Worm (Caenorhabditis elegans) whole organism, early embryonic: ENCODE measurements around the gene fbxa-141.

Source experiments
- B0310.2 ChIP-seq: sonication (generic microtip); optimal IDR thresholded peaks from 2 replicates; lab custom pipeline; 2016; ENCODE audit warnings: mild to moderate bottlenecking, missing genetic modification characterization, missing compliant biosample characterization
- F13C5.2 ChIP-seq: sonication (generic microtip); optimal IDR thresholded peaks from 2 replicates; lab custom pipeline; 2017; ENCODE audit warnings: mild to moderate bottlenecking, missing genetic modification characterization, inconsistent platforms, missing compliant biosample characterization
- aly-1 ChIP-seq: sonication (generic microtip); optimal IDR thresholded peaks from 2 replicates; lab custom pipeline; 2016; ENCODE audit warnings: missing genetic modification characterization, missing compliant biosample characterization
- ama-1 ChIP-seq: fragments of 150-350 bp; optimal IDR thresholded peaks from 2 replicates; lab custom pipeline; 2014
- ceh-13 ChIP-seq: fragments of 200-800 bp; sonication (Bioruptor generic); optimal IDR thresholded peaks from 2 replicates; lab custom pipeline; 2018; ENCODE audit warnings: mild to moderate bottlenecking, missing genetic modification characterization, missing compliant biosample characterization
- ceh-36 ChIP-seq: sonication (generic microtip); optimal IDR thresholded peaks from 2 replicates; lab custom pipeline; 2016; ENCODE audit warnings: missing genetic modification characterization, inconsistent platforms, missing compliant biosample characterization
- ets-7 ChIP-seq: sonication (generic microtip); optimal IDR thresholded peaks from 2 replicates; lab custom pipeline; 2016; ENCODE audit warnings: missing genotype, missing genetic modification characterization, missing compliant biosample characterization
- flt-1 ChIP-seq: fragments of 200-800 bp; sonication (Bioruptor generic); IDR thresholded peaks from 2 replicates; pipeline ENCODE4 v1.3.6; 2022; ENCODE audit warnings: missing genetic modification characterization, missing compliant biosample characterization
- hmbx-1 ChIP-seq: sonication (generic microtip); optimal IDR thresholded peaks from 2 replicates; lab custom pipeline; 2016; ENCODE audit warnings: mild to moderate bottlenecking, missing genetic modification characterization, missing compliant biosample characterization
- hmg-4 ChIP-seq: fragments of 200-800 bp; sonication (Bioruptor generic); optimal IDR thresholded peaks from 2 replicates; lab custom pipeline; 2018; ENCODE audit warnings: mild to moderate bottlenecking, missing genetic modification characterization, missing compliant biosample characterization
- hnd-1 ChIP-seq: sonication (generic microtip); optimal IDR thresholded peaks from 2 replicates; lab custom pipeline; 2016; ENCODE audit warnings: missing genetic modification characterization, missing compliant biosample characterization
- pes-1 ChIP-seq: fragments of 200-800 bp; sonication (Bioruptor generic); IDR thresholded peaks from 2 replicates; pipeline ENCODE4 v1.3.6; 2022; ENCODE audit warnings: missing genetic modification reagents, missing genetic modification characterization, missing compliant biosample characterization
- scrt-1 ChIP-seq: fragments of 200-800 bp; sonication (Bioruptor generic); IDR thresholded peaks from 2 replicates; pipeline ENCODE4 v1.3.6; 2022; ENCODE audit warnings: missing genetic modification characterization, missing compliant biosample characterization
- sea-1 ChIP-seq: fragments of 200-800 bp; sonication (Bioruptor generic); conservative IDR thresholded peaks from 2 replicates; pipeline ENCODE4 v1.3.6; 2022; ENCODE audit warnings: missing genetic modification characterization, missing compliant biosample characterization
- tbx-11 ChIP-seq: fragments of 200-800 bp; sonication (Bioruptor generic); IDR thresholded peaks from 2 replicates; pipeline ENCODE4 v1.3.6; 2022; ENCODE audit warnings: missing genetic modification characterization, missing compliant biosample characterization
- tbx-37 ChIP-seq: fragments of 200-800 bp; sonication (Bioruptor generic); conservative IDR thresholded peaks from 2 replicates; pipeline ENCODE4 v1.3.6; 2022; ENCODE audit warnings: missing genetic modification reagents, missing genetic modification characterization, missing compliant biosample characterization
- tra-4 ChIP-seq: sonication (generic microtip); optimal IDR thresholded peaks from 2 replicates; lab custom pipeline; 2017; ENCODE audit warnings: missing genetic modification characterization, missing compliant biosample characterization

fbxa-141 gene

DNA sequence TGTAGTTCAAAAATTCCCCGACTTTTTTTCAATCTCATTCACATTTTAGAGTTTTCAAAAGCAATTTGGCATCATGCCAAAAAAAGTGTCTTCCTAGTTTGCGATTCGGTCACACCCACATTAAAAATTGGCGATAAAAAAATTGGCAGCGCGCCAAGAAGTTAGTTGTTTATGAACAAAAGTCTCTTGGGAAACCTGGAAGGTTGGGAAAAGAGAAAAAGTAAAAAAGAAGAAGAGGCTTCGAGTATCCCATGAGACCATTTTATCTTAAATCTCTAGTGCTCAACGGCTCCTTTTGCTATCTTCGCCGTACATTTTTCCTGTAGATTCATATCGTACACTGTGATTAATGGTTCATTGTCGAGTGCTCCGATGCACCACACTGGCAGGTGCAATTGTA is 24.9 kb downstream of the fbxa-141 start:
- TF ChIP-seq tbx-11 (no peak), scrt-1 (GFP tag; lab: Robert Waterston, UW) (no peak), ceh-36 (tag; lab: Kevin White, UChicago) (no peak), ets-7 (tag; lab: Kevin White, UChicago) (no peak), flt-1 (GFP tag; lab: Robert Waterston, UW) (no peak), tbx-37 (GFP tag; lab: Robert Waterston, UW) (no peak), B0310.2 (tag; lab: Kevin White, UChicago) (no peak), ceh-13 (no peak), F13C5.2 (tag; lab: Kevin White, UChicago) (no peak), aly-1 (tag; lab: Kevin White, UChicago) (no peak), hnd-1 (tag; lab: Kevin White, UChicago) (no peak), ama-1 (lab: Kevin White, UChicago) (no peak), hmbx-1 (no peak)

DNA sequence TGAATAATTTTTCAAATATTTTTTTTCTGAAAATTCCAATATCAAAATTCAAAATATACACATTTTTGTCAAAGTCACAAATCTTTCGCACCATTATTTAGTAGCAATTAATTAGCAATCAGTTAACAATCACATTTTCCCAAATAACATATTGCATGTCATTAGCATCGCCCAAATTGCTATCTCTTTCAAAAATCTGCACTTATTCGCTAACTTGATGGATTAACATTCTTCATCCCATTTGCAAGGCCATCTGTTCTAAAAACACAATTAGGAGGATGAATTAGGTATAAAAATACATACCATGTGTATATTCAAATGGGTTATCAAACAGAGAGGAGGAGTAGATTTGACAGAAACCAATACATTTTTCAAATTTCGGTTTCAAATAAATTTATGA is 25.4 kb downstream of the fbxa-141 start:
- no peak for TF ChIP-seq hmbx-1

DNA sequence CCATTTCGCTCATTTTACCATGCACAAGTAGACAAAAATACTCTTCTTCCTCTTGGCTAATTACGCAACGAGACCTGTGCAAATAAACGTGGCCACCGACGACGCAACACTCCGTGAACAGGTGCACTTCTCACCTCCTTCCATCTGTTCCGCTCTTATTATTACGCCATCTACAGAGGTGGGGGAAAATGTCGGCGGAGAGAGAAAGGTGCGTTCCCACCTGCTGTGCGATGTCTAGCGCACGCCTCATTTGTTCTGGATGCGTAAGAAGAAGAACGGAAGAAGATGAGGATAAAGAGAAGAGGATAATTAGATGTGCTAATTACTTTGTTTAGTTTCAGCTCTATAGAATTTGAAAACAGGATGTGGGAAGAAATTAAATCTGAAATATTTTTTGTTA is 26.2 kb downstream of the fbxa-141 start:
- TF ChIP-seq ets-7 (tag; lab: Kevin White, UChicago) (peak; percentile 75), hmg-4 (GFP tag; lab: Kevin White, UChicago) (peak; percentile 55), hmbx-1 (no peak), flt-1 (GFP tag; lab: Robert Waterston, UW) (0 out of 2 replicates have a peak, but pooled peaks have one; percentile 45), ceh-13 (no peak), sea-1 (0 out of 2 replicates have a peak, but pooled peaks have one; percentile 21), ceh-36 (tag; lab: Kevin White, UChicago) (no peak)

ce11 chrX:14484827-14485226 is 27.9 kb downstream of the fbxa-141 start, which contains the start of gene M163.8:
Gene M163.8 (plus strand): TSS chrX:14485127.
- no peak for TF ChIP-seq ets-7 (tag; lab: Kevin White, UChicago)
- TF ChIP-seq F13C5.2 (tag; lab: Kevin White, UChicago): no peak
- no peak for TF ChIP-seq tra-4 (tag; lab: Kevin White, UChicago)
- TF ChIP-seq tbx-11: no peak
- no peak for TF ChIP-seq hmg-4 (GFP tag; lab: Kevin White, UChicago)
- no peak for TF ChIP-seq flt-1 (GFP tag; lab: Robert Waterston, UW)
- no peak for TF ChIP-seq scrt-1 (GFP tag; lab: Robert Waterston, UW)
- TF ChIP-seq tbx-37 (GFP tag; lab: Robert Waterston, UW): no peak
- TF ChIP-seq ceh-13: no peak
- no peak for TF ChIP-seq pes-1 (GFP tag; lab: Robert Waterston, UW)
- TF ChIP-seq B0310.2 (tag; lab: Kevin White, UChicago): no peak
- TF ChIP-seq hmbx-1: no peak
- no peak for TF ChIP-seq ceh-36 (tag; lab: Kevin White, UChicago)
- no peak for TF ChIP-seq hnd-1 (tag; lab: Kevin White, UChicago)
- no peak for TF ChIP-seq ama-1 (lab: Kevin White, UChicago)
- no peak for TF ChIP-seq aly-1 (tag; lab: Kevin White, UChicago)
- TF ChIP-seq sea-1: no peak

DNA sequence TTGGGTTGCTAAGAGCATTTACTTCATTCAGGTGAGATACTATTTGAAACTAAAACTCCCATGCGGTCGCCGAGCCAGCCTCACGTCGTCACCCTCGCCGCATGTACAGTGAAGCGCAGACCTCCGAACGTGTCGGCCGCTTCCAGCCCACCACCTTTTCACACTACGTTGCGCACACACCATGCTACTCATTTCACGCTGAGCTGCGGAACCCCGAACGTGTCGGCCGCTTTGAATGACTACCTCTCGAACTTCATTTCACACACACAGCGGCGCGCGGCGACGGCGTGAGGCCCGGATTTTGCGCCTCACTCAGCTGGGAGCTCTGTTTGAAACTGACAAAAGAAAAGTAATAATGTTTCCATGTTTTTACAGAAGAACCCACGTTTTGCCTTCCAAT is 31.1 kb downstream of the fbxa-141 start:
- no peak for TF ChIP-seq ceh-36 (tag; lab: Kevin White, UChicago)
- no peak for TF ChIP-seq F13C5.2 (tag; lab: Kevin White, UChicago)
- no peak for TF ChIP-seq hnd-1 (tag; lab: Kevin White, UChicago)
- TF ChIP-seq tbx-11: 0 out of 2 replicates have a peak, but pooled peaks have one; percentile 22
- no peak for TF ChIP-seq ets-7 (tag; lab: Kevin White, UChicago)
- no peak for TF ChIP-seq tra-4 (tag; lab: Kevin White, UChicago)

ce11 chrX:14480248-14480647 is 32.5 kb downstream of the fbxa-141 start, which contains the start of gene gfi-3:
Gene gfi-3 (plus strand): TSS chrX:14480572.
- TF ChIP-seq sea-1 (peak; percentile 51; the same call in 1 of the 2 replicates), F13C5.2 (tag; lab: Kevin White, UChicago) (peak; percentile 82), aly-1 (tag; lab: Kevin White, UChicago) (no peak), tbx-37 (GFP tag; lab: Robert Waterston, UW) (peak; percentile 48; the same call in 1 of the 2 replicates), ceh-36 (tag; lab: Kevin White, UChicago) (peak; percentile 9), ceh-13 (no peak), hnd-1 (tag; lab: Kevin White, UChicago) (no peak), ets-7 (tag; lab: Kevin White, UChicago) (no peak), tbx-11 (peak; percentile 47; the same call in 1 of the 2 replicates), tra-4 (tag; lab: Kevin White, UChicago) (no peak), scrt-1 (GFP tag; lab: Robert Waterston, UW) (0 out of 2 replicates have a peak, but pooled peaks have one; percentile 47), pes-1 (GFP tag; lab: Robert Waterston, UW) (peak; percentile 76), flt-1 (GFP tag; lab: Robert Waterston, UW) (no peak), hmg-4 (GFP tag; lab: Kevin White, UChicago) (peak; percentile 69), B0310.2 (tag; lab: Kevin White, UChicago) (no peak), hmbx-1 (no peak), ama-1 (lab: Kevin White, UChicago) (no peak)

DNA sequence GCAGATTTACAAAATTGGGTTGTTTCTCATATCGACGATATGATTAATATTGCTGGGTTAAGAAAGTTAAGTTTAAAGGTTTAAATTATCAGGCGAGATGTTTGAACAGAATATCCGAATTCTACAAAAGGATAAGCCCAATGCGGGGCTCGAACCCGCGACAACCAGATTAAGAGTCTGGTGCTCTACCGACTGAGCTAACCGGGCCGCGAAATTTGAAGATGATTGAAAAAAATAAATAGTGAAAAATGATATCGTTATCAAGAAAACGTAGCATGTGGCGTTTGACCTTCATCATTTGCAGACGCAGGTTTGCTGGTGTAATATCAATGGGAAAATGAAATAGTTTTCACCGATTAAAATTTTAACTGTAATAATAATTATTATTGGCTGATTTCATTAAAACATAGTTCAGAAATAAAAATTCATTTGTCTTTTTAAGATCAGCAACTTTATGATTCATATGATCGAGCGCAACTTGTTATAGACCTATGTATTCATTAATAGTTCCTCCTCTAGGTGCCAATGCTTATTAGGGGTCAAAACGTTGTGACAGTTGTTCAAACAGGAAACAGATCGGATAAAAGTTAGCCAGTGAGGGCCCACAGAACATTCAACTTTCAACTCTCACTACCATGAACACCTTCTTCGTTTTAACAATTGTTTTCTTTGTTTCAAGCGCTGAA is 33.8 kb downstream of the fbxa-141 start, which contains the start of gene M163.11:
TSS of gene M163.11 (plus strand) at position 636 of the 686 bp plus-strand sequence.
- no peak for TF ChIP-seq scrt-1 (GFP tag; lab: Robert Waterston, UW)
- TF ChIP-seq B0310.2 (tag; lab: Kevin White, UChicago): no peak
- no peak for TF ChIP-seq tbx-37 (GFP tag; lab: Robert Waterston, UW)
